Fruit fly (Drosophila melanogaster) whole organism, embryonic: ENCODE results near the gene rempA.

Source experiments
- Aef1 ChIP-seq: fragments of 200-800 bp; sonication (Bioruptor generic); IDR thresholded peaks from 3 replicates; pipeline ENCODE4 v1.3.6; 2022; ENCODE audit warnings: missing biosample characterization, missing genetic modification characterization
- Atf-2 ChIP-seq: fragments of 200-800 bp; sonication (Bioruptor generic); optimal IDR thresholded peaks from 2 replicates; lab custom pipeline; 2016; ENCODE audit warnings: missing biosample characterization, missing genetic modification characterization
- C15 ChIP-seq: fragments of 200-800 bp; sonication (Bioruptor generic); IDR thresholded peaks from 3 replicates; pipeline ENCODE4 v1.3.6; 2022; ENCODE audit warnings: missing biosample characterization, missing genetic modification characterization
- CG10543 ChIP-seq: fragments of 200-800 bp; sonication (Bioruptor generic); optimal IDR thresholded peaks from 3 replicates; lab custom pipeline; 2017; ENCODE audit warnings: missing biosample characterization, mild to moderate bottlenecking, missing genetic modification characterization, moderate library complexity
- CG12659 ChIP-seq: fragments of 200-800 bp; sonication (Bioruptor generic); optimal IDR thresholded peaks from 3 replicates; lab custom pipeline; 2017; ENCODE audit warnings: mild to moderate bottlenecking, missing biosample characterization, missing genetic modification reagents, missing genetic modification characterization
- CG14014 ChIP-seq: fragments of 200-800 bp; sonication (Bioruptor generic); IDR thresholded peaks from 2 replicates; pipeline ENCODE4 v1.3.6; 2022; ENCODE audit warnings: missing biosample characterization, missing genetic modification characterization
- CG15479 ChIP-seq: fragments of 200-800 bp; sonication (Bioruptor generic); optimal IDR thresholded peaks from 3 replicates; lab custom pipeline; 2019; ENCODE audit warnings: missing biosample characterization, mild to moderate bottlenecking, missing genetic modification characterization, moderate library complexity
- CG17612 ChIP-seq: fragments of 200-800 bp; sonication (Bioruptor generic); IDR thresholded peaks from 2 replicates; pipeline ENCODE4 v1.3.6; 2022; ENCODE audit warnings: missing biosample characterization, missing genetic modification characterization
- CG17802 ChIP-seq: fragments of 200-800 bp; sonication (Bioruptor generic); optimal IDR thresholded peaks from 2 replicates; lab custom pipeline; 2018; ENCODE audit warnings: missing biosample characterization, mild to moderate bottlenecking, missing genetic modification characterization, moderate library complexity
- CG18476 ChIP-seq: fragments of 200-800 bp; sonication (Bioruptor generic); optimal IDR thresholded peaks from 2 replicates; lab custom pipeline; 2016; ENCODE audit warnings: missing biosample characterization, mild to moderate bottlenecking, missing genetic modification characterization
- CG18599 ChIP-seq: fragments of 200-800 bp; sonication (Bioruptor generic); optimal IDR thresholded peaks from 3 replicates; lab custom pipeline; 2017; ENCODE audit warnings: missing biosample characterization, missing genetic modification characterization, mild to moderate bottlenecking, moderate library complexity, missing genetic modification reagents
- CG2116 ChIP-seq: fragments of 200-800 bp; sonication (Bioruptor generic); optimal IDR thresholded peaks from 3 replicates; lab custom pipeline; 2018; ENCODE audit warnings: missing biosample characterization, mild to moderate bottlenecking, missing genetic modification characterization
- CG3065 ChIP-seq: fragments of 200-800 bp; sonication (Bioruptor generic); optimal IDR thresholded peaks from 2 replicates; lab custom pipeline; 2016; ENCODE audit warnings: missing biosample characterization, missing genetic modification characterization
- CG31441 ChIP-seq: fragments of 200-800 bp; sonication (Bioruptor generic); IDR thresholded peaks from 2 replicates; pipeline ENCODE4 v1.3.6; 2022; ENCODE audit warnings: missing biosample characterization, missing genetic modification characterization
- CG3847 ChIP-seq: fragments of 200-800 bp; sonication (Bioruptor generic); IDR thresholded peaks from 2 replicates; pipeline ENCODE4 v1.3.6; 2022; ENCODE audit warnings: missing biosample characterization, missing genetic modification characterization
- CG42726 ChIP-seq: fragments of 200-800 bp; sonication (Bioruptor generic); IDR thresholded peaks from 2 replicates; pipeline ENCODE4 v1.3.6; 2022; ENCODE audit warnings: missing biosample characterization, missing genetic modification characterization; ENCODE audit not compliant: partially characterized antibody
- CG4282 ChIP-seq: fragments of 200-800 bp; sonication (Bioruptor generic); optimal IDR thresholded peaks from 2 replicates; lab custom pipeline; 2016; ENCODE audit warnings: missing biosample characterization, missing genetic modification characterization
- CG43689 ChIP-seq: fragments of 200-800 bp; sonication (Bioruptor generic); IDR thresholded peaks from 2 replicates; pipeline ENCODE4 v1.3.6; 2022; ENCODE audit warnings: missing biosample characterization, missing genetic modification characterization
- CG6854 ChIP-seq: fragments of 200-800 bp; sonication (Bioruptor generic); optimal IDR thresholded peaks from 3 replicates; lab custom pipeline; 2017; ENCODE audit warnings: missing biosample characterization, mild to moderate bottlenecking, missing genetic modification characterization
- CG7786 ChIP-seq: fragments of 200-800 bp; sonication (Bioruptor generic); optimal IDR thresholded peaks from 2 replicates; lab custom pipeline; 2016; ENCODE audit warnings: missing biosample characterization, missing genetic modification characterization
- CG9932 ChIP-seq: fragments of 200-800 bp; sonication (Bioruptor generic); IDR thresholded peaks from 2 replicates; pipeline ENCODE4 v1.3.6; 2022; ENCODE audit warnings: missing biosample characterization, missing genetic modification characterization
- CHES-1-like ChIP-seq: fragments of 200-800 bp; sonication (Bioruptor generic); optimal IDR thresholded peaks from 2 replicates; lab custom pipeline; 2016; ENCODE audit warnings: missing biosample characterization, missing genetic modification characterization
- Hr51 ChIP-seq, 2 experiments: fragments of 200-800 bp; sonication (Bioruptor generic); optimal IDR thresholded peaks; 2 replicates in 1 of 2; 3 replicates in 1 of 2; lab custom pipeline; 2016 to 2018; ENCODE audit warnings: missing biosample characterization in 2 of 2, missing genetic modification characterization in 2 of 2, mild to moderate bottlenecking in 1 of 2, moderate library complexity in 1 of 2
- Kr ChIP-seq: fragments of 200-800 bp; sonication (Bioruptor generic); optimal IDR thresholded peaks from 2 replicates; lab custom pipeline; 2017; ENCODE audit warnings: missing biosample characterization, mild to moderate bottlenecking, missing genetic modification characterization
- Mad ChIP-seq: fragments of 200-800 bp; sonication (Bioruptor generic); optimal IDR thresholded peaks from 2 replicates; lab custom pipeline; 2016; ENCODE audit warnings: missing biosample characterization, missing genetic modification characterization
- Max ChIP-seq: fragments of 200-800 bp; sonication (Bioruptor generic); optimal IDR thresholded peaks from 2 replicates; lab custom pipeline; 2016; ENCODE audit warnings: missing biosample characterization, mild to moderate bottlenecking, missing genetic modification characterization
- Mrtf ChIP-seq: fragments of 200-800 bp; sonication (Bioruptor generic); IDR thresholded peaks from 3 replicates; pipeline ENCODE4 v1.3.6; 2022; ENCODE audit warnings: missing biosample characterization, missing genetic modification characterization
- Optix ChIP-seq: fragments of 200-800 bp; sonication (Bioruptor generic); IDR thresholded peaks from 3 replicates; pipeline ENCODE4 v1.3.6; 2022; ENCODE audit warnings: missing biosample characterization, missing genetic modification characterization
- Side ChIP-seq: fragments of 200-800 bp; sonication (Bioruptor generic); optimal IDR thresholded peaks from 2 replicates; lab custom pipeline; 2016; ENCODE audit warnings: missing biosample characterization, missing genetic modification characterization
- Sin3A ChIP-seq: fragments of >200 bp; optimal IDR thresholded peaks from 2 replicates; lab custom pipeline; 2018
- Taf1 ChIP-seq: fragments of 200-800 bp; sonication (Bioruptor generic); IDR thresholded peaks from 2 replicates; pipeline ENCODE4 v1.3.6; 2022; ENCODE audit warnings: missing biosample characterization, missing genetic modification characterization
- YL-1 ChIP-seq: fragments of 200-800 bp; sonication (Bioruptor generic); optimal IDR thresholded peaks from 3 replicates; lab custom pipeline; 2017; ENCODE audit warnings: missing biosample characterization, mild to moderate bottlenecking, missing genetic modification characterization
- chm ChIP-seq: fragments of 200-800 bp; sonication (Bioruptor generic); IDR thresholded peaks from 2 replicates; pipeline ENCODE4 v1.3.6; 2022; ENCODE audit warnings: missing biosample characterization, missing genetic modification characterization
- dysf ChIP-seq: fragments of 200-800 bp; sonication (Bioruptor generic); IDR thresholded peaks from 3 replicates; pipeline ENCODE4 v1.3.6; 2022; ENCODE audit warnings: missing biosample characterization, missing genetic modification characterization
- en ChIP-seq: fragments of 200-800 bp; sonication (Bioruptor generic); optimal IDR thresholded peaks from 2 replicates; lab custom pipeline; 2016; ENCODE audit warnings: missing biosample characterization, missing genetic modification characterization
- inv ChIP-seq: fragments of 200-800 bp; sonication (Bioruptor generic); IDR thresholded peaks from 2 replicates; pipeline ENCODE4 v1.3.6; 2022; ENCODE audit warnings: missing biosample characterization, missing genetic modification characterization; ENCODE audit not compliant: partially characterized antibody
- kni ChIP-seq: fragments of 200-800 bp; sonication (Bioruptor generic); optimal IDR thresholded peaks from 3 replicates; lab custom pipeline; 2017; ENCODE audit warnings: mild to moderate bottlenecking, missing biosample characterization, missing genetic modification reagents, missing genetic modification characterization
- lov ChIP-seq, 2 experiments: fragments of 200-800 bp in 1 of 2; fragments of >200 bp in 1 of 2; sonication (Bioruptor generic) in 1 of 2; IDR thresholded peaks in 1 of 2; optimal IDR thresholded peaks in 1 of 2; 2 replicates in 1 of 2; 3 replicates in 1 of 2; pipeline versions ENCODE4 v1.3.6 to Lab custom; 2017 to 2022; ENCODE audit warnings: missing biosample characterization in 1 of 2, missing genetic modification characterization in 1 of 2
- luna ChIP-seq: fragments of 200-800 bp; sonication (Bioruptor generic); optimal IDR thresholded peaks from 2 replicates; lab custom pipeline; 2016; ENCODE audit warnings: missing biosample characterization, missing genetic modification characterization
- mam ChIP-seq: fragments of 200-800 bp; sonication (Bioruptor generic); optimal IDR thresholded peaks from 3 replicates; lab custom pipeline; 2016; ENCODE audit warnings: missing biosample characterization, missing genetic modification characterization
- nau ChIP-seq: fragments of 200-800 bp; sonication (Bioruptor generic); optimal IDR thresholded peaks from 3 replicates; lab custom pipeline; 2017; ENCODE audit warnings: missing biosample characterization, mild to moderate bottlenecking, missing genetic modification characterization, missing genetic modification reagents
- org-1 ChIP-seq: fragments of 200-800 bp; sonication (Bioruptor generic); optimal IDR thresholded peaks from 2 replicates; lab custom pipeline; 2017; ENCODE audit warnings: missing biosample characterization, missing genetic modification characterization
- otp ChIP-seq: fragments of 200-800 bp; sonication (Bioruptor generic); IDR thresholded peaks from 3 replicates; pipeline ENCODE4, ENCODE4 v1.3.6; 2022; ENCODE audit warnings: missing biosample characterization, missing genetic modification characterization
- peb ChIP-seq: fragments of 200-800 bp; sonication (Bioruptor generic); IDR thresholded peaks from 2 replicates; pipeline ENCODE4 v1.3.6; 2022; ENCODE audit warnings: missing biosample characterization, missing genetic modification characterization
- pita ChIP-seq: fragments of 200-800 bp; sonication (Bioruptor generic); optimal IDR thresholded peaks from 2 replicates; lab custom pipeline; 2017; ENCODE audit warnings: missing biosample characterization, mild to moderate bottlenecking, missing genetic modification characterization
- psq ChIP-seq: fragments of 200-800 bp; sonication (Bioruptor generic); optimal IDR thresholded peaks from 2 replicates; lab custom pipeline; 2017; ENCODE audit warnings: missing biosample characterization, missing genetic modification characterization
- run ChIP-seq: fragments of 200-800 bp; sonication (Bioruptor generic); optimal IDR thresholded peaks from 3 replicates; lab custom pipeline; 2018; ENCODE audit warnings: missing biosample characterization, mild to moderate bottlenecking, missing genetic modification characterization
- sd ChIP-seq: fragments of 200-800 bp; sonication (Bioruptor generic); optimal IDR thresholded peaks from 3 replicates; lab custom pipeline; 2018; ENCODE audit warnings: missing biosample characterization, mild to moderate bottlenecking, missing genetic modification characterization, moderate library complexity
- slou ChIP-seq: fragments of 200-800 bp; sonication (Bioruptor generic); optimal IDR thresholded peaks from 3 replicates; lab custom pipeline; 2016; ENCODE audit warnings: missing biosample characterization, missing genetic modification characterization
- tin ChIP-seq: fragments of 200-800 bp; sonication (Bioruptor generic); optimal IDR thresholded peaks from 3 replicates; lab custom pipeline; 2016; ENCODE audit warnings: missing biosample characterization, missing genetic modification characterization
- tna ChIP-seq: fragments of 200-800 bp; sonication (Bioruptor generic); IDR thresholded peaks from 2 replicates; pipeline ENCODE4 v1.3.6; 2022; ENCODE audit warnings: missing biosample characterization, missing genetic modification characterization; ENCODE audit not compliant: partially characterized antibody
- toy ChIP-seq: fragments of 200-800 bp; sonication (Bioruptor generic); IDR thresholded peaks from 2 replicates; pipeline ENCODE4 v1.3.6; 2022; ENCODE audit warnings: missing biosample characterization, missing genetic modification characterization

The rempA gene

dm6 chr2L:568030-568429, 7.9 kb upstream of the rempA start, which contains the start of the genes Nle and Sf3b1 (continued):
- TF ChIP-seq Max (GFP tag; lab: Kevin White, UChicago) (peak; percentile 89), CG6854 (GFP tag; lab: Kevin White, UChicago) (no peak), Mad (GFP tag; lab: Kevin White, UChicago) (no peak), lov (optimal IDR thresholded peaks at IDR 0.05; lab: Kevin White, UChicago) (no peak), lov (GFP tag; IDR thresholded peaks at IDR 0.05; lab: Robert Waterston, UW) (no peak), toy (GFP tag; lab: Robert Waterston, UW) (no peak), CG10543 (GFP tag; lab: Kevin White, UChicago) (peak; percentile 45), CG15479 (GFP tag; lab: Kevin White, UChicago) (no peak), CG18599 (GFP tag; lab: Kevin White, UChicago) (peak; percentile 9), run (tag; lab: Kevin White, UChicago) (no peak), mam (peak; percentile 57), CG9932 (GFP tag; lab: Robert Waterston, UW) (peak; percentile 80), Side (GFP tag; lab: Kevin White, UChicago) (peak; percentile 8), org-1 (GFP tag; lab: Kevin White, UChicago) (no peak), CG3847 (peak; percentile 78), nau (GFP tag; lab: Kevin White, UChicago) (no peak), CG31441 (GFP tag; lab: Robert Waterston, UW) (no peak), luna (GFP tag; lab: Kevin White, UChicago) (no peak), CG3065 (no peak), Atf-2 (peak; percentile 28), chm (GFP tag; lab: Robert Waterston, UW) (no peak), CG18476 (GFP tag; lab: Kevin White, UChicago) (no peak), Taf1 (no peak), Optix (GFP tag; lab: Robert Waterston, UW) (no peak), CG12659 (GFP tag; lab: Kevin White, UChicago) (peak; percentile 53), dysf (peak; percentile 18; the same call in 1 of the 3 replicates), Sin3A (lab: Kevin White, UChicago) (peak; percentile 81), Hr51 (GFP tag; optimal IDR thresholded peaks at IDR 0.05; lab: Kevin White, UChicago) (no peak), CG42726 (GFP tag; lab: Robert Waterston, UW) (peak; percentile 89; the same call in 1 of the 2 replicates), C15 (GFP tag; lab: Robert Waterston, UW) (no peak), tin (peak; percentile 41), otp (GFP tag; lab: Robert Waterston, UW) (no peak), tna (GFP tag; lab: Robert Waterston, UW) (peak; percentile 82), Mrtf (GFP tag; lab: Robert Waterston, UW) (no peak), CG2116 (GFP tag; lab: Kevin White, UChicago) (peak; percentile 93), Kr (no peak), CHES-1-like (GFP tag; lab: Kevin White, UChicago) (peak; percentile 80), CG4282 (GFP tag; lab: Kevin White, UChicago) (no peak), en (GFP tag; lab: Kevin White, UChicago) (no peak), CG7786 (GFP tag; lab: Kevin White, UChicago) (peak; percentile 36), CG14014 (no peak), peb (GFP tag; lab: Robert Waterston, UW) (0 out of 2 replicates have a peak, but pooled peaks have one; percentile 8), Aef1 (GFP tag; lab: Robert Waterston, UW) (no peak), CG43689 (GFP tag; lab: Robert Waterston, UW) (no peak), YL-1 (GFP tag; lab: Kevin White, UChicago) (peak; percentile 90), pita (GFP tag; lab: Kevin White, UChicago) (no peak), CG17612 (GFP tag; lab: Robert Waterston, UW) (no peak), inv (GFP tag; lab: Robert Waterston, UW) (peak; percentile 95), CG17802 (tag; lab: Kevin White, UChicago) (no peak), psq (peak; percentile 48), slou (GFP tag; lab: Kevin White, UChicago) (no peak), sd (tag; lab: Kevin White, UChicago) (no peak), kni (GFP tag; lab: Kevin White, UChicago) (no peak)
